Worm (Caenorhabditis elegans) whole organism, late embryonic: ENCODE data around the gene T05C1.2.

Experiments
- K02D7.2 ChIP-seq: sonication (generic microtip); optimal IDR thresholded peaks from 2 replicates; lab custom pipeline; 2017; ENCODE audit warnings: mild to moderate bottlenecking, missing genetic modification characterization, missing compliant biosample characterization
- T23F11.4 ChIP-seq: fragments of 200-800 bp; sonication (Bioruptor generic); optimal IDR thresholded peaks from 2 replicates; lab custom pipeline; 2018; ENCODE audit warnings: mild to moderate bottlenecking, missing genetic modification characterization, missing compliant biosample characterization
- ahr-1 ChIP-seq: sonication (generic microtip); optimal IDR thresholded peaks from 2 replicates; lab custom pipeline; 2016; ENCODE audit warnings: missing genetic modification characterization, missing compliant biosample characterization
- ama-1 ChIP-seq: fragments of 150-350 bp; optimal IDR thresholded peaks from 2 replicates; lab custom pipeline; 2014
- ceh-14 ChIP-seq: sonication (generic microtip); optimal IDR thresholded peaks from 2 replicates; lab custom pipeline; 2016; ENCODE audit warnings: missing genotype, missing genetic modification characterization, missing compliant biosample characterization
- ceh-18 ChIP-seq: sonication (generic microtip); optimal IDR thresholded peaks from 2 replicates; lab custom pipeline; 2016; ENCODE audit warnings: missing genetic modification characterization, missing compliant biosample characterization
- ceh-19 ChIP-seq: fragments of 200-800 bp; sonication (Bioruptor generic); optimal IDR thresholded peaks from 2 replicates; lab custom pipeline; 2018; ENCODE audit warnings: mild to moderate bottlenecking, missing genetic modification characterization, missing compliant biosample characterization
- ceh-22 ChIP-seq: sonication (generic microtip); optimal IDR thresholded peaks from 2 replicates; lab custom pipeline; 2017; ENCODE audit warnings: missing biosample characterization, missing genetic modification characterization
- ceh-24 ChIP-seq: sonication (generic microtip); optimal IDR thresholded peaks from 2 replicates; lab custom pipeline; 2016; ENCODE audit warnings: mild to moderate bottlenecking, missing genetic modification characterization, missing compliant biosample characterization
- ceh-31 ChIP-seq: sonication (generic microtip); optimal IDR thresholded peaks from 2 replicates; lab custom pipeline; 2016; ENCODE audit warnings: missing genetic modification characterization, missing compliant biosample characterization
- ceh-34 ChIP-seq: sonication (generic microtip); optimal IDR thresholded peaks from 2 replicates; lab custom pipeline; 2016; ENCODE audit warnings: mild to moderate bottlenecking, missing genetic modification characterization, missing compliant biosample characterization
- ceh-45 ChIP-seq: fragments of 200-800 bp; sonication (Bioruptor generic); IDR thresholded peaks from 2 replicates; pipeline ENCODE4 v1.3.6; 2022; ENCODE audit warnings: missing genetic modification reagents, missing genetic modification characterization, missing compliant biosample characterization
- che-1 ChIP-seq: sonication (generic microtip); optimal IDR thresholded peaks from 2 replicates; lab custom pipeline; 2016; ENCODE audit warnings: mild to moderate bottlenecking, missing genetic modification characterization, missing compliant biosample characterization
- dmd-4 ChIP-seq: sonication (generic microtip); optimal IDR thresholded peaks from 2 replicates; lab custom pipeline; 2016; ENCODE audit warnings: borderline replicate concordance, missing genetic modification characterization, missing compliant biosample characterization
- elt-2 ChIP-seq: sonication (generic microtip); optimal IDR thresholded peaks from 2 replicates; lab custom pipeline; 2016; ENCODE audit warnings: missing genetic modification reagents, missing genetic modification characterization, missing compliant biosample characterization
- elt-4 ChIP-seq: sonication (generic microtip); optimal IDR thresholded peaks from 2 replicates; lab custom pipeline; 2016; ENCODE audit warnings: missing genetic modification characterization, missing compliant biosample characterization
- fkh-10 ChIP-seq: fragments of 150-350 bp; optimal IDR thresholded peaks from 2 replicates; lab custom pipeline; 2014; ENCODE audit warnings: missing biosample characterization, missing genetic modification reagents, missing genetic modification characterization
- hlh-6 ChIP-seq: sonication (generic microtip); optimal IDR thresholded peaks from 2 replicates; lab custom pipeline; 2016; ENCODE audit warnings: missing genotype, missing genetic modification characterization, missing compliant biosample characterization
- lim-6 ChIP-seq: sonication (generic microtip); optimal IDR thresholded peaks from 2 replicates; lab custom pipeline; 2016; ENCODE audit warnings: missing genetic modification characterization, missing compliant biosample characterization
- madf-2 ChIP-seq: sonication (generic microtip); optimal IDR thresholded peaks from 2 replicates; lab custom pipeline; 2017; ENCODE audit warnings: missing genetic modification characterization, missing compliant biosample characterization
- nfya-1 ChIP-seq: sonication (generic microtip); optimal IDR thresholded peaks from 2 replicates; lab custom pipeline; 2017; ENCODE audit warnings: missing genetic modification characterization, mild to moderate bottlenecking, missing compliant biosample characterization, antibody characterized with exemption, moderate library complexity
- nhr-11 ChIP-seq: fragments of 150-350 bp; optimal IDR thresholded peaks from 2 replicates; lab custom pipeline; 2014; ENCODE audit warnings: missing biosample characterization, missing genetic modification characterization
- pat-9 ChIP-seq: fragments of 200-800 bp; sonication (Bioruptor generic); optimal IDR thresholded peaks from 2 replicates; lab custom pipeline; 2018; ENCODE audit warnings: mild to moderate bottlenecking, missing genetic modification characterization, moderate library complexity, missing compliant biosample characterization
- pax-1 ChIP-seq: fragments of 150-350 bp; optimal IDR thresholded peaks from 2 replicates; lab custom pipeline; 2014; ENCODE audit warnings: missing biosample characterization, missing genetic modification characterization
- pha-2 ChIP-seq: sonication (generic microtip); optimal IDR thresholded peaks from 2 replicates; lab custom pipeline; 2017; ENCODE audit warnings: mild to moderate bottlenecking, missing genetic modification characterization, missing compliant biosample characterization
- pha-4 ChIP-seq: fragments of 150-350 bp; optimal IDR thresholded peaks from 2 replicates; lab custom pipeline; 2018; ENCODE audit warnings: missing biosample characterization, missing genetic modification reagents, missing genetic modification characterization
- pros-1 ChIP-seq: fragments of 150-350 bp; optimal IDR thresholded peaks from 2 replicates; lab custom pipeline; 2014; ENCODE audit warnings: missing biosample characterization, missing genetic modification reagents, missing genetic modification characterization
- ref-2 ChIP-seq: sonication (generic microtip); optimal IDR thresholded peaks from 2 replicates; lab custom pipeline; 2016; ENCODE audit warnings: missing genetic modification characterization, missing compliant biosample characterization
- rnt-1 ChIP-seq: sonication (generic microtip); optimal IDR thresholded peaks from 2 replicates; lab custom pipeline; 2016; ENCODE audit warnings: missing genetic modification characterization, missing compliant biosample characterization
- sox-2 ChIP-seq: fragments of 200-800 bp; sonication (Bioruptor generic); IDR thresholded peaks from 2 replicates; pipeline ENCODE4 v1.3.6; 2022; ENCODE audit warnings: missing genetic modification reagents, missing genetic modification characterization, missing compliant biosample characterization
- tbx-7 ChIP-seq: sonication (generic microtip); optimal IDR thresholded peaks from 2 replicates; lab custom pipeline; 2016; ENCODE audit warnings: missing genotype, missing genetic modification characterization, missing compliant biosample characterization
- unc-3 ChIP-seq, 2 experiments: fragments of 200-800 bp in 1 of 2; sonication (Bioruptor generic) in 1 of 2; sonication (generic microtip) in 1 of 2; conservative IDR thresholded peaks in 1 of 2; optimal IDR thresholded peaks in 1 of 2; 2 replicates each; pipeline versions ENCODE4 v1.3.6 to Lab custom; 2016 to 2022; ENCODE audit warnings: missing compliant biosample characterization in 2 of 2, missing genetic modification characterization in 2 of 2, missing genetic modification reagents in 1 of 2
- unc-55 ChIP-seq: sonication (generic microtip); optimal IDR thresholded peaks from 2 replicates; lab custom pipeline; 2017; ENCODE audit warnings: missing biosample characterization, missing genetic modification reagents, missing genetic modification characterization
- zip-5 ChIP-seq: sonication (generic microtip); optimal IDR thresholded peaks from 2 replicates; lab custom pipeline; 2016; ENCODE audit warnings: missing genetic modification characterization, missing compliant biosample characterization

T05C1.2 gene

ce11 chrII:4518300-4518907 is 36.5 kb upstream of the T05C1.2 start, which contains the start of gene hlh-1:
Gene hlh-1 (plus strand): TSS chrII:4518574.
- no peak for TF ChIP-seq ahr-1 (tag; lab: Kevin White, UChicago)
- TF ChIP-seq ceh-18 = peak; percentile 67
- TF ChIP-seq nfya-1 (tag; lab: Kevin White, UChicago) = peak; percentile 73
- TF ChIP-seq rnt-1 (tag; lab: Kevin White, UChicago) = peak; percentile 60
- TF ChIP-seq unc-55 = peak; percentile 95

- TF ChIP-seq pax-1 (tag; lab: Kevin White, UChicago) (no peak), dmd-4 (no peak), zip-5 (tag; lab: Kevin White, UChicago) (no peak), ceh-18 (no peak), ceh-45 (no peak), T23F11.4 (GFP tag; lab: Kevin White, UChicago) (no peak), rnt-1 (tag; lab: Kevin White, UChicago) (no peak), sox-2 (no peak), ceh-31 (no peak), elt-4 (tag; lab: Kevin White, UChicago) (no peak), che-1 (tag; lab: Kevin White, UChicago) (no peak), ceh-22 (no peak), unc-3 (GFP tag; conservative IDR thresholded peaks at IDR 0.05; lab: Robert Waterston, UW) (no peak), unc-3 (tag; optimal IDR thresholded peaks at IDR 0.05; lab: Kevin White, UChicago) (no peak), fkh-10 (GFP tag; lab: Kevin White, UChicago) (no peak), nhr-11 (tag; lab: Kevin White, UChicago) (no peak), ceh-19 (no peak), nfya-1 (tag; lab: Kevin White, UChicago) (no peak), ceh-14 (tag; lab: Kevin White, UChicago) (no peak), pha-2 (tag; lab: Kevin White, UChicago) (no peak)
These were observed 35.3 kb upstream of the T05C1.2 start for ce11 chrII:4517254-4517653.

DNA sequence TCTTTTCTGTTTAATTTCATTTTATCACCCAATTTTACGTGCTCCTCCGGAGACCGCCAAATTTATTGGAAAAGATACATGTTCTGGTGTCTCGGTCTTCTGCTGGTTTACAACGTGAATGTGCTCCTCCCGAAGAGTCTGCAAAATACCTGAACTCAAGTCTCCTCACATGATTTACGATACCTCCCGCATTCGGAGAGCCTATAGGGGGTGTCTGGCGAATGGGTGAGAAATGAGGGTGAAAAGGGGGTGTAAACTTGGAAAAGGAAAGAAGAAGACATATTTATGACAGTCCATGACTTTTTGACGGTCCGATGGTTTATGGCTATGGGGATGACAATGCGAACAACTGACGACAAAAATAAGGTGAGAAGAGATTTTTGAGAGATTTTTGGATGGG is 34.4 kb upstream of the T05C1.2 start:
- TF ChIP-seq unc-55 = peak; percentile 36
- TF ChIP-seq ceh-34 (tag; lab: Kevin White, UChicago) = peak; percentile 40
- no peak for TF ChIP-seq nfya-1 (tag; lab: Kevin White, UChicago)
- no peak for TF ChIP-seq K02D7.2
- peak; percentile 53 for TF ChIP-seq ama-1 (lab: Kevin White, UChicago)
- TF ChIP-seq rnt-1 (tag; lab: Kevin White, UChicago) = peak; percentile 18

- TF ChIP-seq tbx-7 (tag; lab: Kevin White, UChicago) (no peak), pha-4 (tag; lab: Kevin White, UChicago) (no peak), ceh-24 (tag; lab: Kevin White, UChicago) (no peak), pros-1 (no peak), che-1 (tag; lab: Kevin White, UChicago) (no peak), ceh-34 (tag; lab: Kevin White, UChicago) (no peak), K02D7.2 (no peak), pat-9 (tag; lab: Kevin White, UChicago) (no peak), lim-6 (tag; lab: Kevin White, UChicago) (no peak), elt-2 (tag; lab: Kevin White, UChicago) (no peak), hlh-6 (tag; lab: Kevin White, UChicago) (no peak), madf-2 (no peak)
- TF ChIP-seq, all 69 proteins: peak for 0
These were observed 30.0 kb upstream of the T05C1.2 start, which contains the start of gene cyp-23A1 for ce11 chrII:4511911-4512310. Gene cyp-23A1 (plus strand): TSS chrII:4512211.

ce11 chrII:4510684-4511083 is 28.8 kb upstream of the T05C1.2 start:
- TF ChIP-seq ref-2 (tag; lab: Kevin White, UChicago) (peak; percentile 1), ceh-19 (no peak), T23F11.4 (GFP tag; lab: Kevin White, UChicago) (no peak), rnt-1 (tag; lab: Kevin White, UChicago) (no peak)
